Worm (Caenorhabditis elegans) whole organism, L2 larva: ENCODE results near the gene M03F4.4.

Experiments
- C34F6.9 ChIP-seq: fragments of 150-350 bp; optimal IDR thresholded peaks from 2 replicates; lab custom pipeline; 2014; ENCODE audit warnings: missing biosample characterization, missing genetic modification characterization
- F13H6.1 ChIP-seq: sonication (generic microtip); optimal IDR thresholded peaks from 2 replicates; lab custom pipeline; 2016; ENCODE audit warnings: missing genetic modification characterization, missing compliant biosample characterization
- R02D3.7 ChIP-seq: fragments of 150-350 bp; optimal IDR thresholded peaks from 2 replicates; lab custom pipeline; 2014; ENCODE audit warnings: missing biosample characterization, missing genetic modification characterization
- alr-1 ChIP-seq: fragments of 150-350 bp; optimal IDR thresholded peaks from 2 replicates; lab custom pipeline; 2014; ENCODE audit warnings: missing biosample characterization, missing genetic modification characterization
- aly-2 ChIP-seq: fragments of 150-350 bp; optimal IDR thresholded peaks from 2 replicates; lab custom pipeline; 2014; ENCODE audit warnings: missing biosample characterization, missing genetic modification characterization
- blmp-1 ChIP-seq: sonication (generic microtip); optimal IDR thresholded peaks from 2 replicates; lab custom pipeline; 2017; ENCODE audit warnings: missing genetic modification characterization, mild to moderate bottlenecking, missing compliant biosample characterization, antibody characterized with exemption, moderate library complexity; ENCODE audit not compliant: insufficient read depth
- ceh-16 ChIP-seq: fragments of 150-350 bp; optimal IDR thresholded peaks from 2 replicates; lab custom pipeline; 2014; ENCODE audit warnings: missing biosample characterization, missing genetic modification characterization
- ceh-82 ChIP-seq: fragments of 150-350 bp; optimal IDR thresholded peaks from 2 replicates; lab custom pipeline; 2014; ENCODE audit warnings: missing biosample characterization, missing genetic modification characterization
- crh-2 ChIP-seq: sonication (generic microtip); optimal IDR thresholded peaks from 2 replicates; lab custom pipeline; 2017; ENCODE audit warnings: missing biosample characterization, missing genetic modification characterization
- dmd-4 ChIP-seq: sonication (generic microtip); optimal IDR thresholded peaks from 2 replicates; lab custom pipeline; 2017; ENCODE audit warnings: missing biosample characterization, missing genetic modification characterization
- elt-3 ChIP-seq: sonication (generic microtip); optimal IDR thresholded peaks from 2 replicates; lab custom pipeline; 2017; ENCODE audit warnings: missing biosample characterization, missing genetic modification characterization
- fos-1 ChIP-seq: fragments of 150-350 bp; optimal IDR thresholded peaks from 2 replicates; lab custom pipeline; 2014; ENCODE audit warnings: missing biosample characterization, missing genetic modification characterization
- lin-11 ChIP-seq: fragments of 150-350 bp; sonication (generic microtip); optimal IDR thresholded peaks from 2 replicates; lab custom pipeline; 2014; ENCODE audit warnings: missing biosample characterization, missing genetic modification characterization, inconsistent platforms, mixed read lengths
- lin-13 ChIP-seq: fragments of 150-350 bp; optimal IDR thresholded peaks from 2 replicates; lab custom pipeline; 2014; ENCODE audit warnings: missing biosample characterization, missing genetic modification reagents, missing genetic modification characterization
- lin-39 ChIP-seq: fragments of 150-350 bp; optimal IDR thresholded peaks from 2 replicates; lab custom pipeline; 2014; ENCODE audit warnings: missing biosample characterization, missing genetic modification reagents, missing genetic modification characterization
- lsy-2 ChIP-seq, 2 experiments: fragments of 150-350 bp in 1 of 2; sonication (generic microtip) in 1 of 2; optimal IDR thresholded peaks; 2 replicates each; lab custom pipeline; 2014 to 2017; ENCODE audit warnings: missing biosample characterization in 2 of 2, missing genetic modification characterization in 2 of 2
- mab-5 ChIP-seq: fragments of 150-350 bp; optimal IDR thresholded peaks from 2 replicates; lab custom pipeline; 2014; ENCODE audit warnings: missing biosample characterization, missing genetic modification characterization
- mbf-1 ChIP-seq: sonication (generic microtip); optimal IDR thresholded peaks from 2 replicates; lab custom pipeline; 2017; ENCODE audit warnings: missing biosample characterization, missing genetic modification characterization
- mdl-1 ChIP-seq, 2 experiments: fragments of 150-350 bp in 1 of 2; sonication (generic microtip) in 1 of 2; optimal IDR thresholded peaks; 2 replicates each; lab custom pipeline; 2017; ENCODE audit warnings: missing biosample characterization in 2 of 2, missing genetic modification characterization in 2 of 2
- nhr-10 ChIP-seq: sonication (generic microtip); optimal IDR thresholded peaks from 2 replicates; lab custom pipeline; 2017; ENCODE audit warnings: missing biosample characterization, missing genetic modification characterization
- nhr-11 ChIP-seq: fragments of 150-350 bp; optimal IDR thresholded peaks from 2 replicates; lab custom pipeline; 2014; ENCODE audit warnings: missing biosample characterization, missing genetic modification characterization
- nhr-129 ChIP-seq: fragments of 150-350 bp; optimal IDR thresholded peaks from 2 replicates; lab custom pipeline; 2014; ENCODE audit warnings: missing biosample characterization, missing genetic modification characterization
- nhr-21 ChIP-seq: fragments of 150-350 bp; optimal IDR thresholded peaks from 2 replicates; lab custom pipeline; 2014; ENCODE audit warnings: missing biosample characterization, missing genetic modification characterization
- nhr-23 ChIP-seq: fragments of 150-350 bp; optimal IDR thresholded peaks from 2 replicates; lab custom pipeline; 2014; ENCODE audit warnings: missing biosample characterization, missing genetic modification reagents, missing genetic modification characterization
- nhr-237 ChIP-seq: fragments of 150-350 bp; optimal IDR thresholded peaks from 2 replicates; lab custom pipeline; 2014; ENCODE audit warnings: missing biosample characterization, missing genetic modification characterization
- nhr-25 ChIP-seq: fragments of 150-350 bp; sonication (generic microtip); optimal IDR thresholded peaks from 3 replicates; lab custom pipeline; 2014; ENCODE audit warnings: missing biosample characterization, missing genetic modification characterization
- nhr-77 ChIP-seq: fragments of 150-350 bp; optimal IDR thresholded peaks from 2 replicates; lab custom pipeline; 2014; ENCODE audit warnings: missing biosample characterization, missing genetic modification characterization
- peb-1 ChIP-seq: fragments of 150-350 bp; optimal IDR thresholded peaks from 2 replicates; lab custom pipeline; 2014; ENCODE audit warnings: missing biosample characterization, missing genetic modification characterization
- sem-4 ChIP-seq: fragments of 150-350 bp; optimal IDR thresholded peaks from 2 replicates; lab custom pipeline; 2014; ENCODE audit warnings: missing biosample characterization, missing genetic modification reagents, missing genetic modification characterization
- skn-1 ChIP-seq: sonication (generic microtip); optimal IDR thresholded peaks from 2 replicates; lab custom pipeline; 2017; ENCODE audit warnings: missing biosample characterization, missing genetic modification characterization
- sma-3 ChIP-seq: sonication (generic microtip); optimal IDR thresholded peaks from 2 replicates; lab custom pipeline; 2016; ENCODE audit warnings: missing genetic modification reagents, missing genetic modification characterization, missing compliant biosample characterization
- sma-9 ChIP-seq, 2 experiments: fragments of 150-350 bp in 1 of 2; sonication (generic microtip) in 1 of 2; optimal IDR thresholded peaks; 2 replicates each; lab custom pipeline; 2014 to 2016; ENCODE audit warnings: missing genetic modification characterization in 2 of 2, mild to moderate bottlenecking in 1 of 2, missing biosample characterization in 1 of 2, missing compliant biosample characterization in 1 of 2, missing genetic modification reagents in 1 of 2, moderate library complexity in 1 of 2
- snpc-4 ChIP-seq: fragments of 150-350 bp; optimal IDR thresholded peaks from 2 replicates; lab custom pipeline; 2014; ENCODE audit warnings: missing biosample characterization, missing genetic modification characterization
- unc-39 ChIP-seq: fragments of 150-350 bp; optimal IDR thresholded peaks from 2 replicates; lab custom pipeline; 2014; ENCODE audit warnings: missing biosample characterization, missing genetic modification characterization
- ztf-1 ChIP-seq: fragments of 200-800 bp; sonication (Bioruptor generic); conservative IDR thresholded peaks from 2 replicates; pipeline ENCODE4 v1.3.6; 2022; ENCODE audit warnings: missing genetic modification characterization, missing compliant biosample characterization
- ztf-11 ChIP-seq: sonication (generic microtip); optimal IDR thresholded peaks from 2 replicates; lab custom pipeline; 2017; ENCODE audit warnings: missing biosample characterization, missing genetic modification characterization
- ztf-4 ChIP-seq: fragments of 150-350 bp; optimal IDR thresholded peaks from 2 replicates; lab custom pipeline; 2014; ENCODE audit warnings: missing biosample characterization, missing genetic modification characterization

M03F4.4 gene

ce11 chrX:4974486-4974885 lies 17.3 kb upstream of the M03F4.4 start:
- TF ChIP-seq nhr-23 (tag; lab: Kevin White, UChicago) (no peak), sma-9 (GFP tag; optimal IDR thresholded peaks at IDR 0.05; lab: Kevin White, UChicago) (no peak), sma-9 (tag; optimal IDR thresholded peaks at IDR 0.05; lab: Kevin White, UChicago) (no peak), C34F6.9 (tag; lab: Kevin White, UChicago) (no peak), nhr-21 (tag; lab: Kevin White, UChicago) (no peak)

- TF ChIP-seq blmp-1 (tag; lab: Kevin White, UChicago) (peak; percentile 15), ztf-11 (tag; lab: Kevin White, UChicago) (no peak), nhr-21 (tag; lab: Kevin White, UChicago) (peak; percentile 9), elt-3 (tag; lab: Kevin White, UChicago) (no peak), lin-39 (no peak), F13H6.1 (tag; lab: Kevin White, UChicago) (peak; percentile 33), nhr-23 (tag; lab: Kevin White, UChicago) (no peak), sma-3 (GFP tag; lab: Kevin White, UChicago) (peak; percentile 28), sma-9 (GFP tag; optimal IDR thresholded peaks at IDR 0.05; lab: Kevin White, UChicago) (peak; percentile 40), sma-9 (tag; optimal IDR thresholded peaks at IDR 0.05; lab: Kevin White, UChicago) (no peak)
Observed at ce11 chrX:4972039-4972581, 14.9 kb upstream of the M03F4.4 start.

- no peak for TF ChIP-seq nhr-10 (tag; lab: Kevin White, UChicago)
- TF ChIP-seq nhr-237 (tag; lab: Kevin White, UChicago), result no peak
- no peak for TF ChIP-seq unc-39 (tag; lab: Kevin White, UChicago)
- TF ChIP-seq F13H6.1 (tag; lab: Kevin White, UChicago), result peak; percentile 79
- no peak for TF ChIP-seq lin-13
- TF ChIP-seq nhr-129 (tag; lab: Kevin White, UChicago), result peak; percentile 84
- TF ChIP-seq ztf-1, result no peak
- TF ChIP-seq R02D3.7 (tag; lab: Kevin White, UChicago), result no peak
- TF ChIP-seq ceh-16 (tag; lab: Kevin White, UChicago), result peak; percentile 34
- peak; percentile 27 for TF ChIP-seq C34F6.9 (tag; lab: Kevin White, UChicago)
- no peak for TF ChIP-seq ztf-11 (tag; lab: Kevin White, UChicago)
- no peak for TF ChIP-seq snpc-4 (tag; lab: Kevin White, UChicago)
- TF ChIP-seq nhr-11 (tag; lab: Kevin White, UChicago), result peak; percentile 48
- TF ChIP-seq blmp-1 (tag; lab: Kevin White, UChicago), result peak; percentile 41
- no peak for TF ChIP-seq dmd-4 (tag; lab: Kevin White, UChicago)
- TF ChIP-seq fos-1, result peak; percentile 36
- no peak for TF ChIP-seq mbf-1 (tag; lab: Kevin White, UChicago)
- TF ChIP-seq sma-3 (GFP tag; lab: Kevin White, UChicago), result peak; percentile 2
- no peak for TF ChIP-seq nhr-77 (tag; lab: Kevin White, UChicago)
- TF ChIP-seq nhr-21 (tag; lab: Kevin White, UChicago), result no peak
- TF ChIP-seq peb-1 (tag; lab: Kevin White, UChicago), result peak; percentile 54
- peak in 1 of 2 experiments; percentile 74 for TF ChIP-seq mdl-1 (tag; optimal IDR thresholded peaks at IDR 0.05; lab: Kevin White, UChicago)
- TF ChIP-seq aly-2 (tag; lab: Kevin White, UChicago), result no peak
- no peak for TF ChIP-seq lin-11 (tag; lab: Kevin White, UChicago)
- TF ChIP-seq alr-1, result no peak
- TF ChIP-seq lin-39, result no peak
- TF ChIP-seq sem-4 (tag; lab: Kevin White, UChicago), result peak; percentile 40
- TF ChIP-seq skn-1, result no peak
- TF ChIP-seq ztf-4 (tag; lab: Kevin White, UChicago), result no peak
- TF ChIP-seq mab-5 (tag; lab: Kevin White, UChicago), result no peak
- TF ChIP-seq nhr-25, result peak; percentile 51
- no peak for TF ChIP-seq elt-3 (tag; lab: Kevin White, UChicago)
- no peak for TF ChIP-seq ceh-82 (tag; lab: Kevin White, UChicago)
- TF ChIP-seq lsy-2 (tag; optimal IDR thresholded peaks at IDR 0.05; lab: Kevin White, UChicago), result peak; percentile 2 to 40
- peak; percentile 41 for TF ChIP-seq sma-9 (GFP tag; optimal IDR thresholded peaks at IDR 0.05; lab: Kevin White, UChicago)
- no peak for TF ChIP-seq sma-9 (tag; optimal IDR thresholded peaks at IDR 0.05; lab: Kevin White, UChicago)
- TF ChIP-seq crh-2 (tag; lab: Kevin White, UChicago), result peak; percentile 74
Observed at ce11 chrX:4971427-4971826, 14.2 kb upstream of the M03F4.4 start.
